Worm (Caenorhabditis elegans): ENCODE measurements around the gene pals-38.
A peak's percentile ranks its signal among the peaks of the same experiment; 100 is the strongest.

DNA sequence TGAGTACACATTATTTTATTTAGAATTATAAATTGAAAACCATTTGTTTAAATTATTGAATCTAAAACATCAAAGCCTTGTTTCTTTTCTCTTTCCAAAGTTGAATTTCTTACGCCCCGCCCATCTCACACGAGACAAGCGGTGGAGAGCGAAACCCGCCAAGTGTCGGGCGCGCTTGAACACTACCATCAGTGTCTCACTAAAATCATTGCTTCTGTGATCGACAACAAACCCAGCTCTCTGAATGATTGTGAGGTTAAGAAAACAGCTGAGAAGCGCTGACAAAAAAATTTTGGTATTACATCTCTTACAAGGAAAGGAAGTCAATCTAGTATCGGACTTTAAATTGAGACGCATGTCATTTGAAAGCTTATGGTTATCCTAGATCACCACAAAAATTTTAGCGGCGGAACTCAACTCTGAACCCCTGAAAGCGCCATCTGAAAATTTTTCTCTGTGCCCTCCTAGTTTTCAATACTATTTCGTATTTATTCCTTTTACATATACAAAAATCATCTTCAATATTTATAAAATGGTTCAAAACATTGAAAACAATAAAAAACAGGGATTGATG lies 44.4 kb upstream of the pals-38 start:
- TF ChIP-seq unc-62 (GFP tag; optimal IDR thresholded peaks at IDR 0.05) (no peak), ztf-4 (tag; optimal IDR thresholded peaks at IDR 0.05) (peak; percentile 66)
